Fruit fly (Drosophila melanogaster): Measurements from ENCODE around the gene CG42570.

Gene CG42570

DNA sequence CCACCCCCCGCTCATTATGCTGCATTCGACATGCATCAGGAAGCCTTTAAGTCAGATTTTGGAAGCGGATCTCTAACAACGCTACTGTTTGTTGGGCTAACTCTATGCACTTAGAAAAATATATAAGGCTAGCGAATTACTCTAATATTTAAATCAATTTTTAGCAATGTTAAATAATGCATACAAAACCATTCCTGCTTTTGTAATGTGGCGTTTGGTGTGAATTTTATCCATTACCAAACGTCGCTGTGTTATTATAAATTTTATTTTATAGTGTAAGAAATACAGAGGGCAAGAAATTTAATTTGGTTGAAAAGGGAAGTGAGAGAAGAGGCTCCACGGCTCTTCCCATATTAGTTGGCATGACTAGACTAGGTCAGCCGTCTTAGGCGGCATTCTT lies 44.8 kb upstream of the CG42570 start (continued):
- TF ChIP-seq CG15696 (tag; optimal IDR thresholded peaks at IDR 0.05) (peak; percentile 44), HmgZ (tag; optimal IDR thresholded peaks at IDR 0.05) (no peak), Hmx (GFP tag; optimal IDR thresholded peaks at IDR 0.05) (no peak), D (optimal IDR thresholded peaks at IDR 0.05) (no peak), D (GFP tag; optimal IDR thresholded peaks at IDR 0.05) (peak; percentile 49), jumu (GFP tag; optimal IDR thresholded peaks at IDR 0.05) (no peak), ken (GFP tag; IDR thresholded peaks at IDR 0.05) (no peak), amos (GFP tag; IDR thresholded peaks at IDR 0.05; ENCODE audit: partially characterized antibody) (no peak), Max (GFP tag; optimal IDR thresholded peaks at IDR 0.05) (no peak), CG6254 (GFP tag; optimal IDR thresholded peaks at IDR 0.05) (no peak), esg (GFP tag; conservative IDR thresholded peaks at IDR 0.05) (no peak), Dll (GFP tag; IDR thresholded peaks at IDR 0.05; ENCODE audit: partially characterized antibody) (no peak), zfh2 (GFP tag; optimal IDR thresholded peaks at IDR 0.05) (no peak), Taf1 (GFP tag; IDR thresholded peaks at IDR 0.05) (no peak), br (optimal IDR thresholded peaks at IDR 0.05) (no peak), Mrtf (GFP tag; IDR thresholded peaks at IDR 0.05) (no peak), Bdp1 (GFP tag; optimal IDR thresholded peaks at IDR 0.05) (no peak), pita (GFP tag; optimal IDR thresholded peaks at IDR 0.05) (no peak), Dp (GFP tag; optimal IDR thresholded peaks at IDR 0.05) (no peak), psq (GFP tag; optimal IDR thresholded peaks at IDR 0.05) (no peak), CG8290 (GFP tag; optimal IDR thresholded peaks at IDR 0.05) (no peak), CG8290 (tag; optimal IDR thresholded peaks at IDR 0.05) (no peak), CG4730 (GFP tag; IDR thresholded peaks at IDR 0.05) (no peak), CG8388 (GFP tag; optimal IDR thresholded peaks at IDR 0.05) (peak; percentile 25), CG13775 (GFP tag; optimal IDR thresholded peaks at IDR 0.05) (no peak), CG12942 (GFP tag; optimal IDR thresholded peaks at IDR 0.05) (no peak), CG6689 (GFP tag; IDR thresholded peaks at IDR 0.05) (no peak), CG17359 (tag; optimal IDR thresholded peaks at IDR 0.05) (peak; percentile 11), CG11696 (GFP tag; IDR thresholded peaks at IDR 0.05) (no peak), Atf6 (GFP tag; IDR thresholded peaks at IDR 0.05) (no peak), grau (tag; optimal IDR thresholded peaks at IDR 0.05) (peak; percentile 51), maf-S (GFP tag; optimal IDR thresholded peaks at IDR 0.05) (no peak), seq (GFP tag; IDR thresholded peaks at IDR 0.05) (no peak), CG10147 (GFP tag; optimal IDR thresholded peaks at IDR 0.05) (no peak), Awh (GFP tag; IDR thresholded peaks at IDR 0.05) (no peak), wor (GFP tag; IDR thresholded peaks at IDR 0.05) (no peak), CG4404 (GFP tag; IDR thresholded peaks at IDR 0.05) (peak; percentile 29; the same call in 1 of the 2 replicates), Pdp1 (GFP tag; optimal IDR thresholded peaks at IDR 0.05) (peak in 1 of 2 experiments; percentile 19), sob (GFP tag; IDR thresholded peaks at IDR 0.05) (no peak), Hey (tag; optimal IDR thresholded peaks at IDR 0.05) (no peak), CG12236 (GFP tag; optimal IDR thresholded peaks at IDR 0.05) (no peak), exex (tag; optimal IDR thresholded peaks at IDR 0.05) (no peak), CG14710 (tag; optimal IDR thresholded peaks at IDR 0.05) (peak; percentile 55), CG7928 (GFP tag; optimal IDR thresholded peaks at IDR 0.05) (no peak), CG11398 (GFP tag; optimal IDR thresholded peaks at IDR 0.05) (no peak), tna (GFP tag; IDR thresholded peaks at IDR 0.05; ENCODE audit: partially characterized antibody) (no peak), YL-1 (GFP tag; optimal IDR thresholded peaks at IDR 0.05) (no peak), Deaf1 (tag; optimal IDR thresholded peaks at IDR 0.05) (no peak), wek (GFP tag; optimal IDR thresholded peaks at IDR 0.05) (no peak), Dref (GFP tag; IDR thresholded peaks at IDR 0.05) (no peak), CG32532 (GFP tag; IDR thresholded peaks at IDR 0.05) (no peak), nmo (GFP tag; optimal IDR thresholded peaks at IDR 0.05) (peak; percentile 59), kah (GFP tag; optimal IDR thresholded peaks at IDR 0.05) (no peak)
